Fruit fly (Drosophila melanogaster) whole organism, embryonic: ENCODE measurements around the gene CG13481.
A peak's percentile ranks its signal among the peaks of the same experiment; 100 is the strongest.

Experiments used
- CG10267 ChIP-seq: fragments of 200-800 bp; sonication (Bioruptor generic); optimal IDR thresholded peaks from 2 replicates; lab custom pipeline; 2018; ENCODE audit warnings: missing biosample characterization, mild to moderate bottlenecking, missing genetic modification characterization, moderate library complexity
- CG11085 ChIP-seq: fragments of 200-800 bp; sonication (Bioruptor generic); IDR thresholded peaks from 2 replicates; pipeline ENCODE4 v1.3.6; 2022; ENCODE audit warnings: missing biosample characterization, missing genetic modification characterization
- CG11247 ChIP-seq: fragments of 200-800 bp; sonication (Bioruptor generic); IDR thresholded peaks from 2 replicates; pipeline ENCODE4 v1.3.6; 2022; ENCODE audit warnings: missing biosample characterization, missing genetic modification characterization
- CG12769 ChIP-seq: fragments of 200-800 bp; sonication (Bioruptor generic); optimal IDR thresholded peaks from 2 replicates; lab custom pipeline; 2019; ENCODE audit warnings: missing biosample characterization, mild to moderate bottlenecking, missing genetic modification characterization, moderate library complexity
- CG15011 ChIP-seq: fragments of 200-800 bp; sonication (Bioruptor generic); optimal IDR thresholded peaks from 3 replicates; lab custom pipeline; 2018; ENCODE audit warnings: missing biosample characterization, mild to moderate bottlenecking, missing genetic modification characterization
- CG15479 ChIP-seq: fragments of 200-800 bp; sonication (Bioruptor generic); optimal IDR thresholded peaks from 3 replicates; lab custom pipeline; 2019; ENCODE audit warnings: missing biosample characterization, mild to moderate bottlenecking, missing genetic modification characterization, moderate library complexity
- CG1602 ChIP-seq: fragments of 200-800 bp; sonication (Bioruptor generic); optimal IDR thresholded peaks from 3 replicates; lab custom pipeline; 2016; ENCODE audit warnings: missing biosample characterization, missing genetic modification characterization
- CG17385 ChIP-seq: fragments of 200-800 bp; sonication (Bioruptor generic); optimal IDR thresholded peaks from 3 replicates; lab custom pipeline; 2018; ENCODE audit warnings: missing biosample characterization, mild to moderate bottlenecking, missing genetic modification characterization
- CG17612 ChIP-seq: fragments of 200-800 bp; sonication (Bioruptor generic); IDR thresholded peaks from 2 replicates; pipeline ENCODE4 v1.3.6; 2022; ENCODE audit warnings: missing biosample characterization, missing genetic modification characterization
- CG18599 ChIP-seq: fragments of 200-800 bp; sonication (Bioruptor generic); optimal IDR thresholded peaks from 3 replicates; lab custom pipeline; 2017; ENCODE audit warnings: missing biosample characterization, missing genetic modification characterization, mild to moderate bottlenecking, moderate library complexity, missing genetic modification reagents
- CG18764 ChIP-seq: fragments of 200-800 bp; sonication (Bioruptor generic); optimal IDR thresholded peaks from 3 replicates; lab custom pipeline; 2016; ENCODE audit warnings: missing biosample characterization, missing genetic modification characterization
- CG34422 ChIP-seq: fragments of 200-800 bp; sonication (Bioruptor generic); IDR thresholded peaks from 3 replicates; pipeline ENCODE4 v1.3.6; 2022; ENCODE audit warnings: missing biosample characterization, missing genetic modification characterization
- CG3726 ChIP-seq: fragments of 200-800 bp; sonication (Bioruptor generic); IDR thresholded peaks from 3 replicates; pipeline ENCODE4, ENCODE4 v1.3.6; 2022; ENCODE audit warnings: missing biosample characterization, missing genetic modification characterization
- CG4328 ChIP-seq: fragments of 200-800 bp; sonication (Bioruptor generic); optimal IDR thresholded peaks from 3 replicates; lab custom pipeline; 2017; ENCODE audit warnings: missing biosample characterization, missing genetic modification reagents, missing genetic modification characterization
- CG4360 ChIP-seq: fragments of 200-800 bp; sonication (Bioruptor generic); IDR thresholded peaks from 2 replicates; pipeline ENCODE4 v1.3.6; 2022; ENCODE audit warnings: missing biosample characterization, missing genetic modification characterization
- Chrac-16 ChIP-seq: fragments of 200-800 bp; sonication (Bioruptor generic); optimal IDR thresholded peaks from 3 replicates; lab custom pipeline; 2016; ENCODE audit warnings: missing biosample characterization, missing genetic modification characterization
- CrebB ChIP-seq: fragments of 200-800 bp; sonication (Bioruptor generic); optimal IDR thresholded peaks from 3 replicates; lab custom pipeline; 2018; ENCODE audit warnings: missing biosample characterization, mild to moderate bottlenecking, missing genetic modification characterization
- D19B ChIP-seq: fragments of 200-800 bp; sonication (Bioruptor generic); optimal IDR thresholded peaks from 2 replicates; lab custom pipeline; 2017; ENCODE audit warnings: missing biosample characterization, mild to moderate bottlenecking, missing genetic modification characterization
- Dbx ChIP-seq: fragments of 200-800 bp; sonication (Bioruptor generic); IDR thresholded peaks from 3 replicates; pipeline ENCODE4 v1.3.6; 2022; ENCODE audit warnings: missing biosample characterization, missing genetic modification characterization
- Deaf1 ChIP-seq: fragments of 200-800 bp; optimal IDR thresholded peaks from 3 replicates; lab custom pipeline; 2019; ENCODE audit warnings: missing biosample characterization, mild to moderate bottlenecking, missing genetic modification characterization, moderate library complexity
- Drgx ChIP-seq: fragments of 200-800 bp; sonication (Bioruptor generic); IDR thresholded peaks from 2 replicates; pipeline ENCODE4 v1.3.6; 2022; ENCODE audit warnings: missing biosample characterization, missing genetic modification characterization
- H15 ChIP-seq: fragments of 200-800 bp; sonication (Bioruptor generic); IDR thresholded peaks from 3 replicates; pipeline ENCODE4 v1.3.6; 2022; ENCODE audit warnings: missing biosample characterization, missing genetic modification characterization
- HmgD ChIP-seq: fragments of 200-800 bp; sonication (Bioruptor generic); optimal IDR thresholded peaks from 3 replicates; lab custom pipeline; 2016; ENCODE audit warnings: missing biosample characterization, missing genetic modification characterization
- Hr39 ChIP-seq: fragments of >200 bp; optimal IDR thresholded peaks from 2 replicates; lab custom pipeline; 2017
- Jarid2 ChIP-seq: fragments of 200-800 bp; sonication (Bioruptor generic); optimal IDR thresholded peaks from 3 replicates; lab custom pipeline; 2017; ENCODE audit warnings: mild to moderate bottlenecking, missing biosample characterization, missing genetic modification reagents, missing genetic modification characterization
- Lpt ChIP-seq: fragments of >200 bp; optimal IDR thresholded peaks from 2 replicates; lab custom pipeline; 2018; ENCODE audit warnings: missing biosample characterization, missing genetic modification characterization
- MESR4 ChIP-seq: fragments of 200-800 bp; sonication (Bioruptor generic); optimal IDR thresholded peaks from 2 replicates; lab custom pipeline; 2018; ENCODE audit warnings: missing biosample characterization, mild to moderate bottlenecking, missing genetic modification characterization, moderate library complexity
- NC2α ChIP-seq: fragments of 200-800 bp; sonication (Bioruptor generic); optimal IDR thresholded peaks from 2 replicates; lab custom pipeline; 2016; ENCODE audit warnings: missing biosample characterization, missing genetic modification characterization
- NK7.1 ChIP-seq: fragments of 200-800 bp; sonication (Bioruptor generic); optimal IDR thresholded peaks from 3 replicates; lab custom pipeline; 2016; ENCODE audit warnings: missing biosample characterization, missing genetic modification characterization
- Nf-YA ChIP-seq: fragments of 200-800 bp; sonication (Bioruptor generic); IDR thresholded peaks from 2 replicates; pipeline ENCODE4 v1.3.6; 2022; ENCODE audit warnings: missing biosample characterization, missing genetic modification characterization
- PHDP ChIP-seq: fragments of 200-800 bp; sonication (Bioruptor generic); optimal IDR thresholded peaks from 3 replicates; lab custom pipeline; 2018; ENCODE audit warnings: missing biosample characterization, mild to moderate bottlenecking, missing genetic modification characterization, moderate library complexity
- Ravus ChIP-seq: fragments of 200-800 bp; sonication (Bioruptor generic); IDR thresholded peaks from 2 replicates; pipeline ENCODE4 v1.3.6; 2022; ENCODE audit warnings: missing biosample characterization, missing genetic modification characterization
- ac ChIP-seq: fragments of 200-800 bp; sonication (Bioruptor generic); optimal IDR thresholded peaks from 3 replicates; lab custom pipeline; 2017; ENCODE audit warnings: missing biosample characterization, mild to moderate bottlenecking, missing genetic modification characterization
- al ChIP-seq: fragments of 200-800 bp; sonication (Bioruptor generic); IDR thresholded peaks from 2 replicates; pipeline ENCODE4 v1.3.6; 2022; ENCODE audit warnings: missing biosample characterization, missing genetic modification characterization
- ara ChIP-seq: fragments of 200-800 bp; sonication (Bioruptor generic); IDR thresholded peaks from 2 replicates; pipeline ENCODE4 v1.3.6; 2022; ENCODE audit warnings: missing biosample characterization, missing genetic modification characterization
- bsh ChIP-seq, 2 experiments: fragments of 200-800 bp; sonication (Bioruptor generic); optimal IDR thresholded peaks; 2 replicates each; lab custom pipeline; 2017 to 2018; ENCODE audit warnings: mild to moderate bottlenecking in 2 of 2, missing biosample characterization in 2 of 2, missing genetic modification characterization in 2 of 2, moderate library complexity in 1 of 2
- btn ChIP-seq: fragments of 200-800 bp; sonication (Bioruptor generic); optimal IDR thresholded peaks from 2 replicates; lab custom pipeline; 2016; ENCODE audit warnings: missing biosample characterization, missing genetic modification characterization
- cato ChIP-seq: fragments of 200-800 bp; sonication (Bioruptor generic); optimal IDR thresholded peaks from 2 replicates; lab custom pipeline; 2016; ENCODE audit warnings: missing biosample characterization, missing genetic modification characterization, borderline replicate concordance
- chn ChIP-seq: fragments of 200-800 bp; sonication (Bioruptor generic); optimal IDR thresholded peaks from 2 replicates; lab custom pipeline; 2016; ENCODE audit warnings: missing biosample characterization, missing genetic modification characterization
- ci ChIP-seq: fragments of 200-800 bp; sonication (Bioruptor generic); IDR thresholded peaks from 3 replicates; pipeline ENCODE4 v1.3.6; 2022; ENCODE audit warnings: missing biosample characterization, missing genetic modification characterization
- crol ChIP-seq: fragments of 200-800 bp; sonication (Bioruptor generic); IDR thresholded peaks from 2 replicates; pipeline ENCODE4 v1.3.6; 2022; ENCODE audit warnings: missing biosample characterization, missing genetic modification characterization
- esg ChIP-seq: fragments of 200-800 bp; sonication (Bioruptor generic); conservative IDR thresholded peaks from 2 replicates; pipeline ENCODE4 v1.3.6; 2022; ENCODE audit warnings: missing biosample characterization, missing genetic modification characterization
- gem ChIP-seq: fragments of 200-800 bp; sonication (Bioruptor generic); optimal IDR thresholded peaks from 2 replicates; lab custom pipeline; 2019; ENCODE audit warnings: missing biosample characterization, mild to moderate bottlenecking, missing genetic modification characterization, moderate library complexity
- knrl ChIP-seq: fragments of 200-800 bp; sonication (Bioruptor generic); IDR thresholded peaks from 3 replicates; pipeline ENCODE4 v1.3.6; 2022; ENCODE audit warnings: missing biosample characterization, missing genetic modification characterization; ENCODE audit not compliant: partially characterized antibody
- mirr ChIP-seq: fragments of 200-800 bp; sonication (Bioruptor generic); optimal IDR thresholded peaks from 3 replicates; lab custom pipeline; 2018; ENCODE audit warnings: missing biosample characterization, mild to moderate bottlenecking, missing genetic modification characterization
- mld ChIP-seq: fragments of 200-800 bp; sonication (Bioruptor generic); IDR thresholded peaks from 3 replicates; pipeline ENCODE4 v1.3.6; 2022; ENCODE audit warnings: missing biosample characterization, missing genetic modification characterization; ENCODE audit not compliant: partially characterized antibody
- onecut ChIP-seq: fragments of 200-800 bp; sonication (Bioruptor generic); IDR thresholded peaks from 2 replicates; pipeline ENCODE4 v1.3.6; 2022; ENCODE audit warnings: missing biosample characterization, missing genetic modification characterization
- pan ChIP-seq, 4 experiments: fragments of >200 bp in 3 of 4; fragments of 200-800 bp in 1 of 4; sonication (Bioruptor generic) in 1 of 4; optimal IDR thresholded peaks in 3 of 4; IDR thresholded peaks in 1 of 4; 2 replicates each; pipeline versions ENCODE4 v1.3.6 to Lab custom; 2017 to 2022; ENCODE audit warnings: missing biosample characterization in 2 of 4, missing genetic modification characterization in 2 of 4, mixed read lengths in 1 of 4
- pita ChIP-seq: fragments of 200-800 bp; sonication (Bioruptor generic); optimal IDR thresholded peaks from 2 replicates; lab custom pipeline; 2017; ENCODE audit warnings: missing biosample characterization, mild to moderate bottlenecking, missing genetic modification characterization
- seq ChIP-seq: fragments of 200-800 bp; sonication (Bioruptor generic); IDR thresholded peaks from 2 replicates; pipeline ENCODE4 v1.3.6; 2022; ENCODE audit warnings: missing biosample characterization, missing genetic modification characterization
- vnd ChIP-seq: fragments of 200-800 bp; sonication (Bioruptor generic); IDR thresholded peaks from 3 replicates; pipeline ENCODE4 v1.3.6; 2022; ENCODE audit warnings: missing biosample characterization, missing genetic modification characterization; ENCODE audit not compliant: partially characterized antibody
- zen2 ChIP-seq: fragments of 200-800 bp; sonication (Bioruptor generic); IDR thresholded peaks from 3 replicates; pipeline ENCODE4 v1.3.6; 2022; ENCODE audit warnings: missing biosample characterization, missing genetic modification characterization; ENCODE audit not compliant: partially characterized antibody

Gene CG13481

DNA sequence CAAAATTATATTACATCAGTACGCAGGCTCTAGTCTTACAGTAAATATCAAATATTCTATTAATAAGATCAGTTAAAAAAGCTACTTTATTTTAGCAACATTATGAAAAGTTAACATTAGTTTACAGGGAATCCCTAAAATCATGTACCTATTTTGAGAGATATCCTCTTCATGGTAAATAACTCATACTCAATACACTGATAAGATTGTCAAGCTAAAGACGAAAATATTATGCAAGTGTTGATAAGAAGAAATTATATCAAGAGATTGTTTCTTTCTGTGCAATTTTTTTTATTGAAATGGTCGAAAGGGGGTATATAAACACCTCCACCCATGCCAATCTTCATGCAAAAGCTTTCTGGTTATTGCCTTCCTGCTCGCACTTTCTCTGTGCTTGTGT lies 41.1 kb downstream of the CG13481 start (continued):
- no peak for TF ChIP-seq CG15011 (GFP tag; lab: Kevin White, UChicago)
- no peak for TF ChIP-seq HmgD (GFP tag; lab: Kevin White, UChicago)
- no peak for TF ChIP-seq CG11085 (GFP tag; lab: Robert Waterston, UW)
- TF ChIP-seq CG1602 (GFP tag; lab: Kevin White, UChicago): peak; percentile 48
- TF ChIP-seq onecut (GFP tag; lab: Robert Waterston, UW): no peak
- TF ChIP-seq CG34422 (GFP tag; lab: Robert Waterston, UW): no peak
- no peak for TF ChIP-seq MESR4 (GFP tag; lab: Kevin White, UChicago)
- TF ChIP-seq CG18764 (GFP tag; lab: Kevin White, UChicago): peak; percentile 20
- no peak for TF ChIP-seq ara (GFP tag; lab: Robert Waterston, UW)
- TF ChIP-seq ci (GFP tag; lab: Robert Waterston, UW): no peak
- no peak for TF ChIP-seq CG4360 (GFP tag; lab: Robert Waterston, UW)
- TF ChIP-seq NK7.1 (GFP tag; lab: Kevin White, UChicago): no peak
- TF ChIP-seq ac: no peak
- no peak for TF ChIP-seq zen2 (GFP tag; lab: Robert Waterston, UW)
- TF ChIP-seq Drgx (GFP tag; lab: Robert Waterston, UW): no peak
- TF ChIP-seq Deaf1 (tag; lab: Kevin White, UChicago): no peak
- no peak for TF ChIP-seq vnd (GFP tag; lab: Robert Waterston, UW)
- TF ChIP-seq seq (GFP tag; lab: Robert Waterston, UW): no peak
- TF ChIP-seq esg (GFP tag; lab: Robert Waterston, UW): no peak
- TF ChIP-seq PHDP (tag; lab: Kevin White, UChicago): peak; percentile 40
- peak; percentile 67 for TF ChIP-seq gem (tag; lab: Kevin White, UChicago)
- no peak for TF ChIP-seq D19B (GFP tag; lab: Kevin White, UChicago)
- TF ChIP-seq pan (optimal IDR thresholded peaks at IDR 0.05; lab: Kevin White, UChicago): no peak
- no peak for TF ChIP-seq pan (GFP tag; optimal IDR thresholded peaks at IDR 0.05 in 1 of 2, IDR thresholded peaks at IDR 0.05 in 1 of 2)
- TF ChIP-seq CG17385 (GFP tag; lab: Kevin White, UChicago): peak; percentile 41
- no peak for TF ChIP-seq btn (GFP tag; lab: Kevin White, UChicago)
- no peak for TF ChIP-seq knrl
- no peak for TF ChIP-seq CG4328
- TF ChIP-seq Dbx (GFP tag; lab: Robert Waterston, UW): no peak
- no peak for TF ChIP-seq mirr (GFP tag; lab: Kevin White, UChicago)
- no peak for TF ChIP-seq H15 (GFP tag; lab: Robert Waterston, UW)
- no peak for TF ChIP-seq CG17612 (GFP tag; lab: Robert Waterston, UW)
- TF ChIP-seq CG10267 (tag; lab: Kevin White, UChicago): peak; percentile 9
- TF ChIP-seq Lpt (GFP tag; lab: Kevin White, UChicago): no peak
- no peak for TF ChIP-seq CG3726 (GFP tag; lab: Robert Waterston, UW)
- TF ChIP-seq Nf-YA: no peak
- peak; percentile 46 for TF ChIP-seq CG18599 (GFP tag; lab: Kevin White, UChicago)
- TF ChIP-seq Hr39 (lab: Kevin White, UChicago): no peak
- TF ChIP-seq mld: no peak
- peak; percentile 3 for TF ChIP-seq Chrac-16 (GFP tag; lab: Kevin White, UChicago)
- no peak for TF ChIP-seq CG11247 (GFP tag; lab: Robert Waterston, UW)
- no peak for TF ChIP-seq NC2α (GFP tag; lab: Kevin White, UChicago)
- TF ChIP-seq CG15479 (GFP tag; lab: Kevin White, UChicago): no peak
- no peak for TF ChIP-seq pita (GFP tag; lab: Kevin White, UChicago)
- TF ChIP-seq cato: no peak
- no peak for TF ChIP-seq CrebB
- no peak for TF ChIP-seq al (GFP tag; lab: Robert Waterston, UW)
- no peak for TF ChIP-seq crol (GFP tag; lab: Robert Waterston, UW)
- TF ChIP-seq Ravus (GFP tag; lab: Robert Waterston, UW): no peak
- peak in 1 of 2 experiments; percentile 56 for TF ChIP-seq bsh (GFP tag; optimal IDR thresholded peaks at IDR 0.05; lab: Kevin White, UChicago)
- no peak for TF ChIP-seq CG12769 (tag; lab: Kevin White, UChicago)
- no peak for TF ChIP-seq chn
- no peak for TF ChIP-seq Jarid2 (GFP tag; lab: Kevin White, UChicago)
